Worm (Caenorhabditis elegans): Measurements from ENCODE around the gene T10C6.15.

Gene T10C6.15

ce11 chrV:16017671-16018070 is 28.1 kb downstream of the T10C6.15 start, which contains the start of gene srx-43:
TSS of gene srx-43 (plus strand) at chrV:16017971.
- TF ChIP-seq nhr-21 (tag; optimal IDR thresholded peaks at IDR 0.05), result no peak

ce11 chrV:16016977-16017376 is 28.8 kb downstream of the T10C6.15 start:
- no peak for TF ChIP-seq elt-1 (tag; optimal IDR thresholded peaks at IDR 0.05)
- TF ChIP-seq dmd-4 (tag; optimal IDR thresholded peaks at IDR 0.05), result no peak
- TF ChIP-seq snpc-4 (tag; optimal IDR thresholded peaks at IDR 0.05), result no peak
- no peak for TF ChIP-seq egl-27 (tag; optimal IDR thresholded peaks at IDR 0.05)
- TF ChIP-seq blmp-1 (tag; optimal IDR thresholded peaks at IDR 0.05; ENCODE audit: insufficient read depth), result no peak
- TF ChIP-seq ceh-82 (tag; optimal IDR thresholded peaks at IDR 0.05), result no peak
- no peak for TF ChIP-seq nhr-12 (tag; optimal IDR thresholded peaks at IDR 0.05)
- no peak for TF ChIP-seq alr-1 (tag; optimal IDR thresholded peaks at IDR 0.05)
- no peak for TF ChIP-seq ceh-16 (tag; optimal IDR thresholded peaks at IDR 0.05)
- TF ChIP-seq F13H6.1 (tag; optimal IDR thresholded peaks at IDR 0.05), result no peak
- TF ChIP-seq nhr-77 (tag; optimal IDR thresholded peaks at IDR 0.05), result no peak
- no peak for TF ChIP-seq sma-3 (GFP tag; optimal IDR thresholded peaks at IDR 0.05)
- no peak for TF ChIP-seq nhr-21 (tag; optimal IDR thresholded peaks at IDR 0.05)
- no peak for TF ChIP-seq sma-9 (GFP tag; optimal IDR thresholded peaks at IDR 0.05)
- no peak for TF ChIP-seq sma-9 (tag; optimal IDR thresholded peaks at IDR 0.05)

- TF ChIP-seq gmeb-1 (tag; optimal IDR thresholded peaks at IDR 0.05), result no peak
- no peak for TF ChIP-seq elt-3 (tag; optimal IDR thresholded peaks at IDR 0.05)
- no peak for TF ChIP-seq nhr-11 (tag; optimal IDR thresholded peaks at IDR 0.05)
- no peak for TF ChIP-seq lin-13 (GFP tag; optimal IDR thresholded peaks at IDR 0.05)
- TF ChIP-seq nhr-23 (tag; optimal IDR thresholded peaks at IDR 0.05), result no peak
- TF ChIP-seq zag-1 (tag; optimal IDR thresholded peaks at IDR 0.05), result no peak
- no peak for TF ChIP-seq ztf-4 (tag; optimal IDR thresholded peaks at IDR 0.05)
- no peak for TF ChIP-seq nhr-237 (tag; optimal IDR thresholded peaks at IDR 0.05)
Measured at ce11 chrV:16015652-16016051, 30.1 kb downstream of the T10C6.15 start, which contains the start of gene str-232. TSS of gene str-232 (minus strand) at chrV:16015752.

- TF ChIP-seq peb-1 (tag; optimal IDR thresholded peaks at IDR 0.05) (no peak), lin-11 (tag; optimal IDR thresholded peaks at IDR 0.05) (no peak), mdl-1 (tag; optimal IDR thresholded peaks at IDR 0.05) (no peak)
Measured at ce11 chrV:16009564-16009963, 36.2 kb downstream of the T10C6.15 start, which contains the start of gene str-233. TSS of gene str-233 (minus strand) at chrV:16009664.

- TF ChIP-seq ZK546.5 (tag; optimal IDR thresholded peaks at IDR 0.05) (no peak), unc-39 (tag; optimal IDR thresholded peaks at IDR 0.05) (no peak), alr-1 (tag; optimal IDR thresholded peaks at IDR 0.05) (no peak), elt-3 (tag; optimal IDR thresholded peaks at IDR 0.05) (no peak), nhr-23 (tag; optimal IDR thresholded peaks at IDR 0.05) (no peak), ztf-4 (tag; optimal IDR thresholded peaks at IDR 0.05) (no peak)
Measured at ce11 chrV:16007505-16007904, 38.2 kb downstream of the T10C6.15 start, which contains the start of gene str-231. TSS of gene str-231 (minus strand) at chrV:16007605.

ce11 chrV:16002288-16002687 is 43.5 kb downstream of the T10C6.15 start, which contains the start of gene nhr-63:
TSS of gene nhr-63 (plus strand) at chrV:16002588.
- TF ChIP-seq snpc-4 (tag; optimal IDR thresholded peaks at IDR 0.05), result no peak
- TF ChIP-seq lin-39 (tag; optimal IDR thresholded peaks at IDR 0.05), result no peak
- no peak for TF ChIP-seq unc-39 (tag; optimal IDR thresholded peaks at IDR 0.05)
- no peak for TF ChIP-seq nhr-21 (tag; optimal IDR thresholded peaks at IDR 0.05)
- TF ChIP-seq ZK546.5 (tag; optimal IDR thresholded peaks at IDR 0.05), result no peak
- TF ChIP-seq ama-1 (optimal IDR thresholded peaks at IDR 0.05), result no peak
- TF ChIP-seq nhr-6 (tag; optimal IDR thresholded peaks at IDR 0.05), result no peak
- TF ChIP-seq nhr-25 (tag; optimal IDR thresholded peaks at IDR 0.05), result no peak
- TF ChIP-seq ztf-11 (tag; optimal IDR thresholded peaks at IDR 0.05), result no peak
- no peak for TF ChIP-seq gmeb-1 (tag; optimal IDR thresholded peaks at IDR 0.05)
- TF ChIP-seq mab-5 (tag; optimal IDR thresholded peaks at IDR 0.05), result no peak
- TF ChIP-seq C34F6.9 (tag; optimal IDR thresholded peaks at IDR 0.05), result no peak
- TF ChIP-seq lin-13 (GFP tag; optimal IDR thresholded peaks at IDR 0.05), result no peak
- TF ChIP-seq zag-1 (tag; optimal IDR thresholded peaks at IDR 0.05), result no peak
- TF ChIP-seq sma-3 (GFP tag; optimal IDR thresholded peaks at IDR 0.05), result no peak
- TF ChIP-seq elt-3 (tag; optimal IDR thresholded peaks at IDR 0.05), result no peak
- TF ChIP-seq lsy-2 (tag; optimal IDR thresholded peaks at IDR 0.05), result no peak
- TF ChIP-seq nhr-11 (tag; optimal IDR thresholded peaks at IDR 0.05), result no peak

All from whole organism, L2 larva.